Fruit fly (Drosophila melanogaster): ENCODE measurements around the gene Naa30A.
A peak's percentile ranks its signal among the peaks of the same experiment; 100 is the strongest.

The Naa30A gene

dm6 chrX:1372667-1373066 is 30.8 kb downstream of the Naa30A start:
- TF ChIP-seq CG4360 (GFP tag; IDR thresholded peaks at IDR 0.05) (peak; percentile 54), CG5953 (GFP tag; IDR thresholded peaks at IDR 0.05) (no peak), bigmax (GFP tag; optimal IDR thresholded peaks at IDR 0.05) (no peak), CG8765 (GFP tag; IDR thresholded peaks at IDR 0.05) (no peak), CG8281 (tag; optimal IDR thresholded peaks at IDR 0.05) (no peak), CG15479 (GFP tag; optimal IDR thresholded peaks at IDR 0.05) (no peak), CG7556 (GFP tag; optimal IDR thresholded peaks at IDR 0.05) (no peak), CG15696 (tag; optimal IDR thresholded peaks at IDR 0.05) (no peak), gcm (GFP tag; optimal IDR thresholded peaks at IDR 0.05) (peak; percentile 70)

dm6 chrX:1375265-1375958 is 33.5 kb downstream of the Naa30A start, which contains the start of gene AMPKalpha:
Gene AMPKalpha (plus strand): TSS chrX:1375536.
- no peak for TF ChIP-seq MTF-1 (GFP tag; optimal IDR thresholded peaks at IDR 0.05; ENCODE audit: borderline replicate concordance)
- TF ChIP-seq CG10267 (tag; optimal IDR thresholded peaks at IDR 0.05), result peak; percentile 49
- peak; percentile 14 for TF ChIP-seq exex (tag; optimal IDR thresholded peaks at IDR 0.05)
- peak; percentile 37 to 53 for TF ChIP-seq Trl (optimal IDR thresholded peaks at IDR 0.05)
- TF ChIP-seq Trl (GFP tag; optimal IDR thresholded peaks at IDR 0.05), result no peak
- peak; percentile 8; the same call in 1 of the 2 replicates for TF ChIP-seq Adf1 (GFP tag; IDR thresholded peaks at IDR 0.05)
- TF ChIP-seq crp (GFP tag; optimal IDR thresholded peaks at IDR 0.05), result peak; percentile 41 to 87
- peak; percentile 64 for TF ChIP-seq trem (tag; optimal IDR thresholded peaks at IDR 0.05)
- TF ChIP-seq CG1603 (tag; optimal IDR thresholded peaks at IDR 0.05), result peak; percentile 47
- TF ChIP-seq CG32767 (GFP tag; IDR thresholded peaks at IDR 0.05), result no peak
- TF ChIP-seq gfzf (GFP tag; optimal IDR thresholded peaks at IDR 0.05), result peak; percentile 16
- peak; percentile 44 for TF ChIP-seq CG34376 (GFP tag; optimal IDR thresholded peaks at IDR 0.05)
- TF ChIP-seq CG18011 (GFP tag; optimal IDR thresholded peaks at IDR 0.05), result no peak
- peak; percentile 56; the same call in 2 of the 3 replicates for TF ChIP-seq Opbp (GFP tag; IDR thresholded peaks at IDR 0.05; ENCODE audit: partially characterized antibody)
- TF ChIP-seq Dp (GFP tag; optimal IDR thresholded peaks at IDR 0.05), result peak; percentile 97
- peak; percentile 71 for TF ChIP-seq crol (GFP tag; IDR thresholded peaks at IDR 0.05)
- TF ChIP-seq abd-A (tag; optimal IDR thresholded peaks at IDR 0.05), result peak; percentile 24
- TF ChIP-seq MESR4 (GFP tag; optimal IDR thresholded peaks at IDR 0.05), result peak; percentile 89
- no peak for TF ChIP-seq CG8290 (GFP tag; optimal IDR thresholded peaks at IDR 0.05)
- TF ChIP-seq CG8290 (tag; optimal IDR thresholded peaks at IDR 0.05), result peak in 1 of 2 experiments; percentile 27
- TF ChIP-seq chinmo (GFP tag; IDR thresholded peaks at IDR 0.05; ENCODE audit: partially characterized antibody), result 0 out of 4 replicates have a peak, but pooled peaks have one; percentile 26
- TF ChIP-seq Jarid2 (GFP tag; optimal IDR thresholded peaks at IDR 0.05), result no peak
- peak; percentile 43; the same call in 1 of the 2 replicates for TF ChIP-seq amos (GFP tag; IDR thresholded peaks at IDR 0.05; ENCODE audit: partially characterized antibody)
- TF ChIP-seq CG4617 (GFP tag; optimal IDR thresholded peaks at IDR 0.05; ENCODE audit: borderline replicate concordance), result peak; percentile 17
- peak; percentile 28 for TF ChIP-seq CG2116 (GFP tag; optimal IDR thresholded peaks at IDR 0.05)
- TF ChIP-seq MBD-R2 (GFP tag; IDR thresholded peaks at IDR 0.05), result peak; percentile 31; the same call in 1 of the 2 replicates
- 0 out of 2 replicates have a peak, but pooled peaks have one; percentile 21 for TF ChIP-seq onecut (GFP tag; IDR thresholded peaks at IDR 0.05)
- peak; percentile 78 for TF ChIP-seq pzg (GFP tag; optimal IDR thresholded peaks at IDR 0.05)
- peak; percentile 58 for TF ChIP-seq BEAF-32 (GFP tag; optimal IDR thresholded peaks at IDR 0.05)
- peak; percentile 56 for TF ChIP-seq CG9437 (GFP tag; optimal IDR thresholded peaks at IDR 0.05)
- peak; percentile 97 for TF ChIP-seq E2f2 (GFP tag; IDR thresholded peaks at IDR 0.05)
- TF ChIP-seq mld (GFP tag; IDR thresholded peaks at IDR 0.05; ENCODE audit: partially characterized antibody), result 0 out of 3 replicates have a peak, but pooled peaks have one; percentile 30
- no peak for TF ChIP-seq CG9727 (GFP tag; optimal IDR thresholded peaks at IDR 0.05)
- TF ChIP-seq CG12659 (GFP tag; optimal IDR thresholded peaks at IDR 0.05), result peak; percentile 7
- peak; percentile 38; the same call in 2 of the 3 replicates for TF ChIP-seq CG16813 (GFP tag; IDR thresholded peaks at IDR 0.05; ENCODE audit: partially characterized antibody)
- TF ChIP-seq YL-1 (GFP tag; optimal IDR thresholded peaks at IDR 0.05), result peak; percentile 15
- 0 out of 3 replicates have a peak, but pooled peaks have one; percentile 24 for TF ChIP-seq HLH4C (GFP tag; IDR thresholded peaks at IDR 0.05; ENCODE audit: partially characterized antibody)

Measured in whole organism, embryonic.